Fruit fly (Drosophila melanogaster): ENCODE results near the gene Ncc69.

Gene Ncc69

dm6 chr3L:12408513-12409320, 17.5 kb upstream of the Ncc69 start (continued):
- TF ChIP-seq ttk (GFP tag; IDR thresholded peaks at IDR 0.05) (peak; percentile 95), CG11723 (GFP tag; optimal IDR thresholded peaks at IDR 0.05) (no peak), Gsc (GFP tag; IDR thresholded peaks at IDR 0.05) (no peak), gcm (GFP tag; optimal IDR thresholded peaks at IDR 0.05) (peak; percentile 49), Awh (GFP tag; IDR thresholded peaks at IDR 0.05) (peak; percentile 68), Stat92E (GFP tag; optimal IDR thresholded peaks at IDR 0.05) (no peak), CG3407 (GFP tag; optimal IDR thresholded peaks at IDR 0.05) (no peak), al (GFP tag; IDR thresholded peaks at IDR 0.05) (0 out of 2 replicates have a peak, but pooled peaks have one; percentile 47), CG11504 (tag; optimal IDR thresholded peaks at IDR 0.05) (no peak), CG10147 (GFP tag; optimal IDR thresholded peaks at IDR 0.05) (peak; percentile 38), ase (GFP tag; IDR thresholded peaks at IDR 0.05) (0 out of 3 replicates have a peak, but pooled peaks have one; percentile 37), pnt (GFP tag; optimal IDR thresholded peaks at IDR 0.05) (no peak), twi (tag; optimal IDR thresholded peaks at IDR 0.05) (no peak), CG17328 (GFP tag; IDR thresholded peaks at IDR 0.05) (no peak), Bteb2 (GFP tag; optimal IDR thresholded peaks at IDR 0.05) (no peak), CG17359 (tag; optimal IDR thresholded peaks at IDR 0.05) (peak; percentile 32), CG13424 (tag; optimal IDR thresholded peaks at IDR 0.05) (no peak), Sry-β (GFP tag; optimal IDR thresholded peaks at IDR 0.05) (no peak), lmd (GFP tag; IDR thresholded peaks at IDR 0.05) (peak; percentile 39; the same call in 1 of the 2 replicates), seq (GFP tag; IDR thresholded peaks at IDR 0.05) (peak; percentile 60; the same call in 1 of the 2 replicates), Rfx (GFP tag; IDR thresholded peaks at IDR 0.05) (peak; percentile 43; the same call in 1 of the 2 replicates), CG11398 (GFP tag; optimal IDR thresholded peaks at IDR 0.05) (no peak), D19B (GFP tag; optimal IDR thresholded peaks at IDR 0.05) (peak; percentile 97), Dll (GFP tag; IDR thresholded peaks at IDR 0.05; ENCODE audit: partially characterized antibody) (no peak), CG10274 (GFP tag; optimal IDR thresholded peaks at IDR 0.05) (no peak), CG9609 (GFP tag; optimal IDR thresholded peaks at IDR 0.05) (no peak), CG9797 (GFP tag; optimal IDR thresholded peaks at IDR 0.05) (no peak), her (GFP tag; optimal IDR thresholded peaks at IDR 0.05) (no peak), cad (GFP tag; optimal IDR thresholded peaks at IDR 0.05) (no peak), CG2202 (tag; optimal IDR thresholded peaks at IDR 0.05) (no peak), CG4424 (GFP tag; optimal IDR thresholded peaks at IDR 0.05) (no peak), Trl (optimal IDR thresholded peaks at IDR 0.05) (peak; percentile 49 to 69), Trl (GFP tag; optimal IDR thresholded peaks at IDR 0.05) (peak; percentile 5), ab (GFP tag; optimal IDR thresholded peaks at IDR 0.05) (no peak), CG3726 (GFP tag; IDR thresholded peaks at IDR 0.05) (no peak), Doc3 (GFP tag; IDR thresholded peaks at IDR 0.05; ENCODE audit: partially characterized antibody) (no peak), eyg (GFP tag; optimal IDR thresholded peaks at IDR 0.05) (peak; percentile 74), Lpt (GFP tag; optimal IDR thresholded peaks at IDR 0.05) (no peak), en (GFP tag; optimal IDR thresholded peaks at IDR 0.05) (no peak), CrebB (tag; optimal IDR thresholded peaks at IDR 0.05) (peak; percentile 3), dm (GFP tag; optimal IDR thresholded peaks at IDR 0.05) (no peak), hkb (optimal IDR thresholded peaks at IDR 0.05) (no peak), hkb (GFP tag; IDR thresholded peaks at IDR 0.05) (peak; percentile 76), CG6175 (GFP tag; IDR thresholded peaks at IDR 0.05) (peak; percentile 83), bsh (GFP tag; optimal IDR thresholded peaks at IDR 0.05) (peak in 1 of 2 experiments; percentile 92), z (GFP tag; IDR thresholded peaks at IDR 0.05) (peak; percentile 50; the same call in 1 of the 3 replicates), CG6683 (GFP tag; optimal IDR thresholded peaks at IDR 0.05) (no peak), grau (tag; optimal IDR thresholded peaks at IDR 0.05) (peak; percentile 22), CG6791 (GFP tag; IDR thresholded peaks at IDR 0.05; ENCODE audit: partially characterized antibody) (no peak), rib (GFP tag; IDR thresholded peaks at IDR 0.05) (peak; percentile 82)

Measured in whole organism, embryonic.